Worm (Caenorhabditis elegans) whole organism, L3 larva: ENCODE results near the gene immp-2.
"Not testable (repeated sequence)": the region's sequence is repeated elsewhere in the genome, so short reads cannot be mapped to it uniquely, and the experiment has no call there.

Experiments used
- R02D3.7 ChIP-seq: fragments of 150-350 bp; optimal IDR thresholded peaks from 2 replicates; lab custom pipeline; 2014; ENCODE audit warnings: missing biosample characterization, missing genetic modification characterization
- aly-2 ChIP-seq: fragments of 150-350 bp; optimal IDR thresholded peaks from 2 replicates; lab custom pipeline; 2014; ENCODE audit warnings: missing biosample characterization, missing genetic modification characterization
- ama-1 ChIP-seq: fragments of 150-350 bp; optimal IDR thresholded peaks from 2 replicates; lab custom pipeline; 2018
- ceh-16 ChIP-seq: sonication (generic microtip); optimal IDR thresholded peaks from 2 replicates; lab custom pipeline; 2017; ENCODE audit warnings: missing biosample characterization, missing genetic modification characterization
- ceh-28 ChIP-seq: fragments of 150-350 bp; optimal IDR thresholded peaks from 2 replicates; lab custom pipeline; 2014; ENCODE audit warnings: missing biosample characterization, missing genetic modification reagents, missing genetic modification characterization
- ceh-82 ChIP-seq: fragments of 150-350 bp; optimal IDR thresholded peaks from 2 replicates; lab custom pipeline; 2014; ENCODE audit warnings: missing biosample characterization, missing genetic modification characterization
- ceh-9 ChIP-seq: sonication (generic microtip); optimal IDR thresholded peaks from 2 replicates; lab custom pipeline; 2018; ENCODE audit warnings: missing biosample characterization, missing genetic modification characterization
- daf-12 ChIP-seq: fragments of 150-350 bp; optimal IDR thresholded peaks from 2 replicates; lab custom pipeline; 2014; ENCODE audit warnings: missing biosample characterization, missing genetic modification reagents, missing genetic modification characterization
- egl-5 ChIP-seq: fragments of 150-350 bp; optimal IDR thresholded peaks from 2 replicates; lab custom pipeline; 2017; ENCODE audit warnings: missing biosample characterization, missing genetic modification reagents, missing genetic modification characterization, inconsistent platforms
- elt-2 ChIP-seq: sonication (generic microtip); optimal IDR thresholded peaks from 2 replicates; lab custom pipeline; 2016; ENCODE audit warnings: missing genetic modification reagents, mild to moderate bottlenecking, missing genetic modification characterization, missing compliant biosample characterization
- elt-3 ChIP-seq, 3 experiments: fragments of 150-350 bp in 1 of 3; sonication (generic microtip) in 2 of 3; optimal IDR thresholded peaks; 2 replicates in 2 of 3; 4 replicates in 1 of 3; lab custom pipeline; 2014 to 2017; ENCODE audit warnings: missing biosample characterization in 3 of 3, missing genetic modification characterization in 3 of 3
- eor-1 ChIP-seq, 2 experiments: fragments of 150-350 bp; optimal IDR thresholded peaks; 2 replicates each; lab custom pipeline; 2014 to 2018; ENCODE audit warnings: missing biosample characterization in 2 of 2, missing genetic modification characterization in 2 of 2
- fkh-10 ChIP-seq: sonication (generic microtip); optimal IDR thresholded peaks from 2 replicates; lab custom pipeline; 2017; ENCODE audit warnings: missing biosample characterization, missing genetic modification reagents, missing genetic modification characterization
- fos-1 ChIP-seq: fragments of 150-350 bp; optimal IDR thresholded peaks from 2 replicates; lab custom pipeline; 2014; ENCODE audit warnings: missing biosample characterization, missing genetic modification characterization
- hmg-11 ChIP-seq: sonication (generic microtip); optimal IDR thresholded peaks from 2 replicates; lab custom pipeline; 2016; ENCODE audit warnings: missing genetic modification characterization, missing compliant biosample characterization
- jun-1 ChIP-seq: fragments of 150-350 bp; optimal IDR thresholded peaks from 2 replicates; lab custom pipeline; 2014; ENCODE audit warnings: missing biosample characterization, missing genetic modification reagents, missing genetic modification characterization
- lin-15B ChIP-seq: fragments of 150-350 bp; optimal IDR thresholded peaks from 2 replicates; lab custom pipeline; 2014; ENCODE audit warnings: missing biosample characterization, missing genetic modification characterization
- lin-39 ChIP-seq: fragments of 150-350 bp; optimal IDR thresholded peaks from 2 replicates; lab custom pipeline; 2018; ENCODE audit warnings: missing biosample characterization, missing genetic modification reagents, missing genetic modification characterization
- lsy-12 ChIP-seq: sonication (generic microtip); optimal IDR thresholded peaks from 2 replicates; lab custom pipeline; 2016; ENCODE audit warnings: mild to moderate bottlenecking, missing genetic modification characterization, missing compliant biosample characterization
- mdl-1 ChIP-seq: fragments of 150-350 bp; optimal IDR thresholded peaks from 2 replicates; lab custom pipeline; 2014; ENCODE audit warnings: missing biosample characterization, missing genetic modification characterization
- mml-1 ChIP-seq: fragments of 150-350 bp; sonication (generic microtip); optimal IDR thresholded peaks from 3 replicates; lab custom pipeline; 2014; ENCODE audit warnings: missing biosample characterization, missing genetic modification characterization
- nfya-1 ChIP-seq: sonication (generic microtip); optimal IDR thresholded peaks from 2 replicates; lab custom pipeline; 2017; ENCODE audit warnings: missing genetic modification characterization, mild to moderate bottlenecking, missing compliant biosample characterization, antibody characterized with exemption, moderate library complexity; ENCODE audit not compliant: insufficient read depth
- nhr-11 ChIP-seq: fragments of 150-350 bp; optimal IDR thresholded peaks from 2 replicates; lab custom pipeline; 2014; ENCODE audit warnings: missing biosample characterization, missing genetic modification characterization
- nhr-237 ChIP-seq: fragments of 150-350 bp; optimal IDR thresholded peaks from 2 replicates; lab custom pipeline; 2014; ENCODE audit warnings: missing biosample characterization, missing genetic modification characterization
- nhr-25 ChIP-seq: sonication (generic microtip); optimal IDR thresholded peaks from 2 replicates; lab custom pipeline; 2017; ENCODE audit warnings: missing biosample characterization, missing genetic modification characterization
- nhr-28 ChIP-seq: fragments of 150-350 bp; optimal IDR thresholded peaks from 2 replicates; lab custom pipeline; 2014; ENCODE audit warnings: missing biosample characterization, missing genetic modification characterization
- nhr-43 ChIP-seq: sonication (generic microtip); optimal IDR thresholded peaks from 2 replicates; lab custom pipeline; 2016; ENCODE audit warnings: mild to moderate bottlenecking, missing genetic modification characterization, missing compliant biosample characterization; ENCODE audit not compliant: poor library complexity, severe bottlenecking
- nhr-67 ChIP-seq: fragments of 150-350 bp; optimal IDR thresholded peaks from 2 replicates; lab custom pipeline; 2014; ENCODE audit warnings: missing biosample characterization, missing genetic modification characterization
- nhr-77 ChIP-seq: fragments of 150-350 bp; optimal IDR thresholded peaks from 2 replicates; lab custom pipeline; 2014; ENCODE audit warnings: missing biosample characterization, missing genetic modification characterization
- pha-4 ChIP-seq: fragments of 150-350 bp; optimal IDR thresholded peaks from 2 replicates; lab custom pipeline; 2014; ENCODE audit warnings: missing biosample characterization, missing genetic modification reagents, missing genetic modification characterization
- sea-2 ChIP-seq: fragments of 150-350 bp; sonication (generic microtip); optimal IDR thresholded peaks from 4 replicates; lab custom pipeline; 2014; ENCODE audit warnings: missing biosample characterization, missing genetic modification reagents, missing genetic modification characterization
- snpc-4 ChIP-seq: fragments of 150-350 bp; optimal IDR thresholded peaks from 2 replicates; lab custom pipeline; 2014; ENCODE audit warnings: missing biosample characterization, missing genetic modification characterization
- tbx-2 ChIP-seq: sonication (generic microtip); optimal IDR thresholded peaks from 2 replicates; lab custom pipeline; 2016; ENCODE audit warnings: mild to moderate bottlenecking, missing genetic modification characterization, missing compliant biosample characterization
- unc-62 ChIP-seq: fragments of 150-350 bp; sonication (generic microtip); optimal IDR thresholded peaks from 4 replicates; lab custom pipeline; 2014; ENCODE audit warnings: missing biosample characterization, missing genetic modification reagents, missing genetic modification characterization
- ztf-11 ChIP-seq: fragments of 150-350 bp; optimal IDR thresholded peaks from 2 replicates; lab custom pipeline; 2014; ENCODE audit warnings: missing biosample characterization, missing genetic modification characterization
- ztf-4 ChIP-seq: fragments of 150-350 bp; optimal IDR thresholded peaks from 2 replicates; lab custom pipeline; 2014; ENCODE audit warnings: missing biosample characterization, missing genetic modification characterization

The immp-2 gene

DNA sequence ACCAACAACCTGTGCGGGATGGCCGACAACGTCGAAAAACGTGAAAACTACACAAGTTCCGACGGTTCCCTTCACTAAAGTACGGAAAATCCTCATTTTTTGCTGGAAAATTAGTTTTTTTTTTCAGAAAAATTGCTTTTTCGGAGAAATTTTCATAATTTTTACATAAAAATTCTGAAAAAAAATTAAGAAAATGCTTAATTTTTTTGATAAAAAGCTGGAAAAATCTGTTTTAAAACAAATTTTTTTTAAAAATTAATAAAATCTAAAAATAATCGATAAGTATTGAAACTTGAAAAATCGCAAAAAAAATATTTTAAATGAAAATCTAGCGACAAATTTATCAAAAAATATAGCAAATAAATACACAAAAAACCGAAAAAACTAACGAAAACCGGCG lies at the start of gene immp-2:
immp-2 (minus strand) TSS at position 101 of the 400 bp plus-strand sequence.
- TF ChIP-seq egl-5 (tag; lab: Kevin White, UChicago) (no peak), nhr-25 (tag; lab: Kevin White, UChicago) (no peak), nhr-77 (no peak), eor-1 (tag; optimal IDR thresholded peaks at IDR 0.05; lab: Kevin White, UChicago) (no peak), ceh-28 (no peak), mml-1 (no peak), mdl-1 (tag; lab: Kevin White, UChicago) (no peak)

DNA sequence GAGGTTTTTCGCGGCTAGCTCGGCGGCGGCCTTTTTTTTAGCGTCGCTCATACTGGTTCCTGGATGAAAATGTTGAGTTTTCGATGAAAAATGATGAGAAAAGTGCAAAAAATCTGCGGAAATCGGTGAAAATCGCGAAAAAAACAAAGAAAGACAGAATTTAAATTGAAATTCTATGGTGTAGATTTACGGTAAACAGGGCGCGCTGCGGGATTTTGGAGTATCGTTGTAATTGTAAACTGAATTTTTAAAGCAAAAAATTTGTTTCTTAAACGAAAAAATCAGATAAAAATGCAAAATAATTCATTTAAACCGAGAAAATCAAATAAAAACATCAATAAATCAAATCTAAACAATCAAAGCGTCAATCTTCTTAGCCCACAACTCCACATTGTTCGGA lies 49.1 kb upstream of the immp-2 start, which contains the start of gene dcap-1:
dcap-1 (minus strand) TSS at position 59 of the 400 bp plus-strand sequence.
- no peak for TF ChIP-seq sea-2 (GFP tag; lab: Kevin White, UChicago)
- TF ChIP-seq mml-1 = no peak
- TF ChIP-seq lin-15B (tag; lab: Kevin White, UChicago) = peak; percentile 64
- TF ChIP-seq ama-1 (lab: Kevin White, UChicago) = peak; percentile 12
- TF ChIP-seq nhr-25 (tag; lab: Kevin White, UChicago) = peak; percentile 3
- peak; percentile 45 for TF ChIP-seq pha-4 (tag; lab: Kevin White, UChicago)
- peak; percentile 95 for TF ChIP-seq R02D3.7 (tag; lab: Kevin White, UChicago)
- peak; percentile 2 for TF ChIP-seq hmg-11 (tag; lab: Kevin White, UChicago)
- TF ChIP-seq elt-2 (tag; lab: Kevin White, UChicago) = no peak
- no peak for TF ChIP-seq nhr-28 (tag; lab: Kevin White, UChicago)
- peak; percentile 21 for TF ChIP-seq nfya-1 (tag; lab: Kevin White, UChicago)

- TF ChIP-seq ztf-11 (tag; lab: Kevin White, UChicago) (no peak), daf-12 (tag; lab: Kevin White, UChicago) (no peak), ceh-9 (tag; lab: Kevin White, UChicago) (no peak), nhr-43 (tag; lab: Kevin White, UChicago) (no peak), nfya-1 (tag; lab: Kevin White, UChicago) (no peak), elt-3 (tag; optimal IDR thresholded peaks at IDR 0.05; lab: Kevin White, UChicago) (no peak), nhr-28 (tag; lab: Kevin White, UChicago) (no peak), nhr-237 (no peak)
These were observed 48.3 kb upstream of the immp-2 start for ce11 chrIV:1053989-1054388.

ce11 chrIV:1051636-1052133 lies 46.0 kb upstream of the immp-2 start, which contains the start of gene Y55F3AM.21:
Gene Y55F3AM.21, minus strand, starts transcription at chrIV:1051686.
- not testable (repeated sequence) for TF ChIP-seq daf-12, R02D3.7, ceh-82 (tag; lab: Kevin White, UChicago)

ce11 chrIV:1046996-1047395 lies 41.3 kb upstream of the immp-2 start:
- TF ChIP-seq ceh-28 (peak; percentile 53), nhr-28 (tag; lab: Kevin White, UChicago) (no peak)

- TF ChIP-seq nhr-25 (tag; lab: Kevin White, UChicago) = no peak
- TF ChIP-seq nhr-43 (tag; lab: Kevin White, UChicago) = no peak
- TF ChIP-seq ceh-16 (tag; lab: Kevin White, UChicago) = no peak
- TF ChIP-seq eor-1 (tag; optimal IDR thresholded peaks at IDR 0.05; lab: Kevin White, UChicago) = no peak
- no peak for TF ChIP-seq aly-2 (tag; lab: Kevin White, UChicago)
- TF ChIP-seq daf-12 (tag; lab: Kevin White, UChicago) = no peak
- no peak for TF ChIP-seq mdl-1 (tag; lab: Kevin White, UChicago)
- TF ChIP-seq lsy-12 (tag; lab: Kevin White, UChicago) = no peak
These were observed 40.0 kb upstream of the immp-2 start, which contains the start of gene srx-12 for ce11 chrIV:1045683-1046082. Gene srx-12, plus strand, starts transcription at chrIV:1045983.

ce11 chrIV:1044287-1044686 lies 38.6 kb upstream of the immp-2 start, which contains the start of gene Y55F3AM.11:
Gene Y55F3AM.11, minus strand, starts transcription at chrIV:1044387.
- TF ChIP-seq nhr-11 (tag; lab: Kevin White, UChicago) (no peak), nhr-237 (no peak), mml-1 (no peak), jun-1 (tag; lab: Kevin White, UChicago) (no peak), elt-2 (tag; lab: Kevin White, UChicago) (no peak), ztf-11 (tag; lab: Kevin White, UChicago) (no peak), nhr-67 (tag; lab: Kevin White, UChicago) (no peak), ceh-9 (tag; lab: Kevin White, UChicago) (no peak), hmg-11 (tag; lab: Kevin White, UChicago) (no peak), ztf-4 (tag; lab: Kevin White, UChicago) (no peak), nhr-77 (no peak), fos-1 (tag; lab: Kevin White, UChicago) (no peak), unc-62 (GFP tag; lab: Kevin White, UChicago) (no peak), pha-4 (tag; lab: Kevin White, UChicago) (no peak), lin-39 (tag; lab: Kevin White, UChicago) (no peak), tbx-2 (no peak), fkh-10 (GFP tag; lab: Kevin White, UChicago) (no peak), snpc-4 (tag; lab: Kevin White, UChicago) (no peak)
